Fruit fly (Drosophila melanogaster) whole organism, embryonic: Measurements from ENCODE around the gene CG17650.

Experiments used
- CG10147 ChIP-seq: fragments of 200-800 bp; sonication (Bioruptor generic); optimal IDR thresholded peaks from 2 replicates; lab custom pipeline; 2019; ENCODE audit warnings: missing biosample characterization, mild to moderate bottlenecking, missing genetic modification characterization, moderate library complexity
- CG10209 ChIP-seq: fragments of 200-800 bp; sonication (Bioruptor generic); optimal IDR thresholded peaks from 3 replicates; lab custom pipeline; 2017; ENCODE audit warnings: missing biosample characterization, mild to moderate bottlenecking, missing genetic modification characterization, missing genetic modification reagents
- CG10366 ChIP-seq: fragments of 200-800 bp; sonication (Bioruptor generic); IDR thresholded peaks from 2 replicates; pipeline ENCODE4 v1.3.6; 2022; ENCODE audit warnings: missing biosample characterization, missing genetic modification characterization
- CG10654 ChIP-seq: fragments of 200-800 bp; sonication (Bioruptor generic); optimal IDR thresholded peaks from 2 replicates; lab custom pipeline; 2016; ENCODE audit warnings: missing biosample characterization, missing genetic modification characterization
- CG10979 ChIP-seq: fragments of 200-800 bp; sonication (Bioruptor generic); optimal IDR thresholded peaks from 2 replicates; lab custom pipeline; 2018; ENCODE audit warnings: missing biosample characterization, mild to moderate bottlenecking, missing genetic modification characterization, moderate library complexity
- CG11695 ChIP-seq: fragments of 200-800 bp; sonication (Bioruptor generic); IDR thresholded peaks from 3 replicates; pipeline ENCODE4 v1.3.6; 2022; ENCODE audit warnings: missing biosample characterization, missing genetic modification characterization
- CG12071 ChIP-seq: fragments of 200-800 bp; sonication (Bioruptor generic); optimal IDR thresholded peaks from 3 replicates; lab custom pipeline; 2018; ENCODE audit warnings: missing biosample characterization, mild to moderate bottlenecking, missing genetic modification characterization
- CG13894 ChIP-seq: fragments of 200-800 bp; sonication (Bioruptor generic); optimal IDR thresholded peaks from 3 replicates; lab custom pipeline; 2018; ENCODE audit warnings: missing biosample characterization, mild to moderate bottlenecking, missing genetic modification characterization, moderate library complexity
- CG14014 ChIP-seq: fragments of 200-800 bp; sonication (Bioruptor generic); IDR thresholded peaks from 2 replicates; pipeline ENCODE4 v1.3.6; 2022; ENCODE audit warnings: missing biosample characterization, missing genetic modification characterization
- CG14965 ChIP-seq: fragments of 200-800 bp; sonication (Bioruptor generic); optimal IDR thresholded peaks from 2 replicates; lab custom pipeline; 2016; ENCODE audit warnings: missing biosample characterization, missing genetic modification characterization, borderline replicate concordance
- CG15479 ChIP-seq: fragments of 200-800 bp; sonication (Bioruptor generic); optimal IDR thresholded peaks from 3 replicates; lab custom pipeline; 2019; ENCODE audit warnings: missing biosample characterization, mild to moderate bottlenecking, missing genetic modification characterization, moderate library complexity
- CG1602 ChIP-seq: fragments of 200-800 bp; sonication (Bioruptor generic); optimal IDR thresholded peaks from 3 replicates; lab custom pipeline; 2016; ENCODE audit warnings: missing biosample characterization, missing genetic modification characterization
- CG18011 ChIP-seq: fragments of 200-800 bp; sonication (Bioruptor generic); optimal IDR thresholded peaks from 2 replicates; lab custom pipeline; 2017; ENCODE audit warnings: missing biosample characterization, missing genetic modification characterization, mild to moderate bottlenecking, moderate library complexity, missing genotype
- CG18262 ChIP-seq: fragments of 200-800 bp; optimal IDR thresholded peaks from 3 replicates; lab custom pipeline; 2019; ENCODE audit warnings: missing biosample characterization, mild to moderate bottlenecking, missing genetic modification characterization, moderate library complexity
- CG2116 ChIP-seq: fragments of 200-800 bp; sonication (Bioruptor generic); optimal IDR thresholded peaks from 3 replicates; lab custom pipeline; 2018; ENCODE audit warnings: missing biosample characterization, mild to moderate bottlenecking, missing genetic modification characterization
- CG4424 ChIP-seq: fragments of 200-800 bp; sonication (Bioruptor generic); optimal IDR thresholded peaks from 3 replicates; lab custom pipeline; 2016; ENCODE audit warnings: missing biosample characterization, missing genetic modification characterization
- CG6791 ChIP-seq: fragments of 200-800 bp; sonication (Bioruptor generic); IDR thresholded peaks from 3 replicates; pipeline ENCODE4 v1.3.6; 2022; ENCODE audit warnings: missing biosample characterization, missing genetic modification characterization; ENCODE audit not compliant: partially characterized antibody
- CG8924 ChIP-seq: fragments of 200-800 bp; optimal IDR thresholded peaks from 3 replicates; lab custom pipeline; 2019; ENCODE audit warnings: missing biosample characterization, mild to moderate bottlenecking, missing genetic modification characterization, moderate library complexity
- CG8944 ChIP-seq: fragments of 200-800 bp; sonication (Bioruptor generic); optimal IDR thresholded peaks from 3 replicates; lab custom pipeline; 2016; ENCODE audit warnings: missing biosample characterization, missing genetic modification characterization
- D ChIP-seq, 2 experiments: fragments of 200-800 bp in 1 of 2; fragments of >200 bp in 1 of 2; sonication (Bioruptor generic) in 1 of 2; optimal IDR thresholded peaks; 2 replicates in 1 of 2; 3 replicates in 1 of 2; lab custom pipeline; 2017; ENCODE audit warnings: mild to moderate bottlenecking in 1 of 2, missing biosample characterization in 1 of 2, missing genetic modification characterization in 1 of 2, missing genetic modification reagents in 1 of 2
- Dbx ChIP-seq: fragments of 200-800 bp; sonication (Bioruptor generic); IDR thresholded peaks from 3 replicates; pipeline ENCODE4 v1.3.6; 2022; ENCODE audit warnings: missing biosample characterization, missing genetic modification characterization
- Dip3 ChIP-seq: fragments of 200-800 bp; sonication (Bioruptor generic); optimal IDR thresholded peaks from 3 replicates; lab custom pipeline; 2016; ENCODE audit warnings: missing biosample characterization, missing genetic modification characterization
- Fer3 ChIP-seq: fragments of 200-800 bp; sonication (Bioruptor generic); optimal IDR thresholded peaks from 2 replicates; lab custom pipeline; 2018; ENCODE audit warnings: missing biosample characterization, mild to moderate bottlenecking, missing genetic modification characterization, moderate library complexity
- GATAe ChIP-seq: fragments of 200-800 bp; sonication (Bioruptor generic); conservative IDR thresholded peaks from 2 replicates; pipeline ENCODE4 v1.3.6; 2022; ENCODE audit warnings: missing biosample characterization, missing genetic modification characterization
- H15 ChIP-seq: fragments of 200-800 bp; sonication (Bioruptor generic); IDR thresholded peaks from 3 replicates; pipeline ENCODE4 v1.3.6; 2022; ENCODE audit warnings: missing biosample characterization, missing genetic modification characterization
- HHEX ChIP-seq: fragments of 200-800 bp; sonication (Bioruptor generic); optimal IDR thresholded peaks from 3 replicates; lab custom pipeline; 2017; ENCODE audit warnings: missing biosample characterization, mild to moderate bottlenecking, missing genetic modification characterization, missing genetic modification reagents
- HmgD ChIP-seq: fragments of 200-800 bp; sonication (Bioruptor generic); optimal IDR thresholded peaks from 3 replicates; lab custom pipeline; 2016; ENCODE audit warnings: missing biosample characterization, missing genetic modification characterization
- Hr3 ChIP-seq: fragments of 200-800 bp; sonication (Bioruptor generic); optimal IDR thresholded peaks from 3 replicates; lab custom pipeline; 2016; ENCODE audit warnings: missing biosample characterization, missing genetic modification characterization
- NfI ChIP-seq: fragments of 200-800 bp; sonication (Bioruptor generic); optimal IDR thresholded peaks from 3 replicates; lab custom pipeline; 2018; ENCODE audit warnings: missing biosample characterization, mild to moderate bottlenecking, missing genetic modification characterization, moderate library complexity
- Sry-δ ChIP-seq: fragments of 200-800 bp; sonication (Bioruptor generic); optimal IDR thresholded peaks from 2 replicates; lab custom pipeline; 2016; ENCODE audit warnings: missing biosample characterization, missing genetic modification characterization
- ara ChIP-seq: fragments of 200-800 bp; sonication (Bioruptor generic); IDR thresholded peaks from 2 replicates; pipeline ENCODE4 v1.3.6; 2022; ENCODE audit warnings: missing biosample characterization, missing genetic modification characterization
- ase ChIP-seq: fragments of 200-800 bp; sonication (Bioruptor generic); IDR thresholded peaks from 3 replicates; pipeline ENCODE4 v1.3.6; 2022; ENCODE audit warnings: missing biosample characterization, missing genetic modification characterization
- chn ChIP-seq: fragments of 200-800 bp; sonication (Bioruptor generic); optimal IDR thresholded peaks from 2 replicates; lab custom pipeline; 2016; ENCODE audit warnings: missing biosample characterization, missing genetic modification characterization
- eyg ChIP-seq: fragments of 200-800 bp; sonication (Bioruptor generic); optimal IDR thresholded peaks from 3 replicates; lab custom pipeline; 2016; ENCODE audit warnings: missing biosample characterization, missing genetic modification characterization
- gem ChIP-seq: fragments of 200-800 bp; sonication (Bioruptor generic); optimal IDR thresholded peaks from 2 replicates; lab custom pipeline; 2019; ENCODE audit warnings: missing biosample characterization, mild to moderate bottlenecking, missing genetic modification characterization, moderate library complexity
- gfzf ChIP-seq: fragments of 200-800 bp; sonication (Bioruptor generic); optimal IDR thresholded peaks from 2 replicates; lab custom pipeline; 2016; ENCODE audit warnings: missing biosample characterization, mild to moderate bottlenecking, missing genetic modification characterization, moderate library complexity
- gsb-n ChIP-seq: fragments of 200-800 bp; sonication (Bioruptor generic); optimal IDR thresholded peaks from 3 replicates; lab custom pipeline; 2018; ENCODE audit warnings: missing biosample characterization, mild to moderate bottlenecking, missing genetic modification characterization
- hth ChIP-seq: fragments of >200 bp; optimal IDR thresholded peaks from 2 replicates; lab custom pipeline; 2017; ENCODE audit warnings: inconsistent platforms
- jing ChIP-seq: fragments of 200-800 bp; sonication (Bioruptor generic); optimal IDR thresholded peaks from 2 replicates; lab custom pipeline; 2018; ENCODE audit warnings: missing biosample characterization, mild to moderate bottlenecking, missing genetic modification characterization
- knrl ChIP-seq: fragments of 200-800 bp; sonication (Bioruptor generic); IDR thresholded peaks from 3 replicates; pipeline ENCODE4 v1.3.6; 2022; ENCODE audit warnings: missing biosample characterization, missing genetic modification characterization; ENCODE audit not compliant: partially characterized antibody
- lmd ChIP-seq: fragments of 200-800 bp; sonication (Bioruptor generic); IDR thresholded peaks from 2 replicates; pipeline ENCODE4 v1.3.6; 2022; ENCODE audit warnings: missing biosample characterization, missing genetic modification characterization
- lola ChIP-seq, 3 experiments: fragments of >200 bp in 2 of 3; fragments of 200-800 bp in 1 of 3; sonication (Bioruptor generic) in 1 of 3; optimal IDR thresholded peaks; 2 replicates each; lab custom pipeline; 2017 to 2019; ENCODE audit warnings: missing biosample characterization in 3 of 3, missing genetic modification characterization in 3 of 3, mild to moderate bottlenecking in 1 of 3, moderate library complexity in 1 of 3
- mirr ChIP-seq: fragments of 200-800 bp; sonication (Bioruptor generic); optimal IDR thresholded peaks from 3 replicates; lab custom pipeline; 2018; ENCODE audit warnings: missing biosample characterization, mild to moderate bottlenecking, missing genetic modification characterization
- nmo ChIP-seq: fragments of 200-800 bp; sonication (Bioruptor generic); optimal IDR thresholded peaks from 2 replicates; lab custom pipeline; 2018; ENCODE audit warnings: missing biosample characterization, mild to moderate bottlenecking, missing genetic modification characterization, moderate library complexity
- oc ChIP-seq: fragments of 200-800 bp; sonication (Bioruptor generic); optimal IDR thresholded peaks from 2 replicates; lab custom pipeline; 2018; ENCODE audit warnings: missing biosample characterization, mild to moderate bottlenecking, missing genetic modification characterization, moderate library complexity
- ranshi ChIP-seq: fragments of 200-800 bp; sonication (Bioruptor generic); IDR thresholded peaks from 2 replicates; pipeline ENCODE4 v1.3.6; 2022; ENCODE audit warnings: missing biosample characterization, missing genetic modification characterization
- ro ChIP-seq: fragments of 200-800 bp; sonication (Bioruptor generic); IDR thresholded peaks from 2 replicates; pipeline ENCODE4 v1.3.6; 2022; ENCODE audit warnings: missing biosample characterization, missing genetic modification characterization
- scrt ChIP-seq: fragments of 200-800 bp; sonication (Bioruptor generic); optimal IDR thresholded peaks from 2 replicates; lab custom pipeline; 2018; ENCODE audit warnings: missing biosample characterization, mild to moderate bottlenecking, missing genetic modification characterization, moderate library complexity
- shn ChIP-seq: fragments of 200-800 bp; sonication (Bioruptor generic); optimal IDR thresholded peaks from 3 replicates; lab custom pipeline; 2016; ENCODE audit warnings: missing biosample characterization, missing genetic modification characterization
- slp2 ChIP-seq: fragments of 200-800 bp; sonication (Bioruptor generic); optimal IDR thresholded peaks from 2 replicates; lab custom pipeline; 2016; ENCODE audit warnings: missing biosample characterization, missing genetic modification characterization

CG17650 gene

dm6 chr2L:1729607-1730011 lies 29.3 kb downstream of the CG17650 start, which contains the start of the genes Eno and CG31937 (continued):
- TF ChIP-seq Hr3 (peak; percentile 32), NfI (GFP tag; lab: Kevin White, UChicago) (peak; percentile 45), shn (GFP tag; lab: Kevin White, UChicago) (peak; percentile 43), CG2116 (GFP tag; lab: Kevin White, UChicago) (peak; percentile 30), gem (tag; lab: Kevin White, UChicago) (peak; percentile 70), CG10366 (peak; percentile 18; the same call in 1 of the 2 replicates), CG8924 (tag; lab: Kevin White, UChicago) (peak; percentile 44), jing (no peak), CG14014 (GFP tag; lab: Robert Waterston, UW) (peak; percentile 56), CG14965 (GFP tag; lab: Kevin White, UChicago) (no peak), nmo (GFP tag; lab: Kevin White, UChicago) (peak; percentile 12), CG10209 (GFP tag; lab: Kevin White, UChicago) (peak; percentile 48), CG18262 (tag; lab: Kevin White, UChicago) (peak; percentile 22), CG1602 (GFP tag; lab: Kevin White, UChicago) (peak; percentile 28), CG10147 (GFP tag; lab: Kevin White, UChicago) (peak; percentile 21), CG11695 (GFP tag; lab: Robert Waterston, UW) (0 out of 3 replicates have a peak, but pooled peaks have one; percentile 31), gfzf (GFP tag; lab: Kevin White, UChicago) (peak; percentile 15), CG18011 (peak; percentile 31), D (optimal IDR thresholded peaks at IDR 0.05; lab: Kevin White, UChicago) (no peak), D (GFP tag; optimal IDR thresholded peaks at IDR 0.05; lab: Kevin White, UChicago) (no peak), H15 (peak; percentile 46; the same call in 1 of the 3 replicates), CG15479 (GFP tag; lab: Kevin White, UChicago) (no peak), gsb-n (no peak), HHEX (GFP tag; lab: Kevin White, UChicago) (peak; percentile 53), Fer3 (peak; percentile 27), CG13894 (tag; lab: Kevin White, UChicago) (peak; percentile 44), mirr (GFP tag; lab: Kevin White, UChicago) (peak; percentile 36), Sry-δ (GFP tag; lab: Kevin White, UChicago) (peak; percentile 29), scrt (GFP tag; lab: Kevin White, UChicago) (no peak), eyg (peak; percentile 11), knrl (GFP tag; lab: Robert Waterston, UW) (no peak), Dip3 (GFP tag; lab: Kevin White, UChicago) (peak; percentile 55), ro (no peak), CG6791 (no peak), CG10654 (GFP tag; lab: Kevin White, UChicago) (no peak), Dbx (GFP tag; lab: Robert Waterston, UW) (peak; percentile 69; the same call in 2 of the 3 replicates), lmd (GFP tag; lab: Robert Waterston, UW) (peak; percentile 60), slp2 (GFP tag; lab: Kevin White, UChicago) (no peak), CG10979 (tag; lab: Kevin White, UChicago) (peak; percentile 3), GATAe (GFP tag; lab: Robert Waterston, UW) (no peak), CG8944 (GFP tag; lab: Kevin White, UChicago) (peak; percentile 48), HmgD (GFP tag; lab: Kevin White, UChicago) (peak; percentile 21), ase (GFP tag; lab: Robert Waterston, UW) (peak; percentile 39; the same call in 1 of the 3 replicates), oc (tag; lab: Kevin White, UChicago) (no peak), ranshi (GFP tag; lab: Robert Waterston, UW) (peak; percentile 55; the same call in 1 of the 2 replicates), lola (GFP tag; optimal IDR thresholded peaks at IDR 0.05; lab: Kevin White, UChicago) (no peak), chn (GFP tag; lab: Kevin White, UChicago) (peak; percentile 4), ara (GFP tag; lab: Robert Waterston, UW) (peak; percentile 68), hth (lab: Kevin White, UChicago) (no peak), CG4424 (GFP tag; lab: Kevin White, UChicago) (peak; percentile 44), CG12071 (GFP tag; lab: Kevin White, UChicago) (no peak)
